Worm (Caenorhabditis elegans): Measurements from ENCODE around the gene F32E10.5.

The F32E10.5 gene

DNA sequence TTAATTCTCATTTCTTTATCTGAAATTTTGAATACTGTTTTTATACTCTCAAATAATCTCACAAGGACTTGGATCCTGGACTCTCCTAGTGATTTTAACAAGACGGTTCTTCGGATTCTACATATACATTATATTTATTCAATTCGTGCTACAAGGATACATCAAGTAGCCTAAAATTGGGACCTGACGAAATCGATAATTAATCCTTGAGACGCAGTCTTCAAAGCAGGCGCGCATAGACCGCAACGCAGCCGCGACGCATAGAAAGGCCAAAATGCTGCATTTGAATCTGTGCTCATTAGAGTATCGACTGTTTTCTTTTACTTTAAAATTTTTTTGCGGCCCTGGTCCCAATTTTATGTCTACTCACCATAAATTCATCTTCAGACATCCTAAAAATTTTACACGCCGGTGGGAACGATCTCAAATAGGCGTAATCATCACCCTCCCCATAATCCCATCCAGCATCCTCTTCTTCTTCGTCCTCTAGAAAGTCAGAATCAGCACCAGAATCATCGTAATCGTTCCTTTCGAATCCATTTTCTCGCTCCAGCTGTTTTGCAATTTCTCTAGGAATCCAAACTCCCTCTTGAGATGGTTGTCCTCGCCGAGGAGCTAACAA, 2.9 kb downstream of the F32E10.5 start, which contains the start of gene cec-4:
cec-4 (plus strand) TSS at position 572 of the 622 bp plus-strand sequence.
- TF ChIP-seq sox-2 (GFP tag; IDR thresholded peaks at IDR 0.05) (no peak), rnt-1 (tag; optimal IDR thresholded peaks at IDR 0.05) (no peak), hlh-8 (tag; optimal IDR thresholded peaks at IDR 0.05) (no peak), ceh-48 (tag; optimal IDR thresholded peaks at IDR 0.05) (peak; percentile 20)

DNA sequence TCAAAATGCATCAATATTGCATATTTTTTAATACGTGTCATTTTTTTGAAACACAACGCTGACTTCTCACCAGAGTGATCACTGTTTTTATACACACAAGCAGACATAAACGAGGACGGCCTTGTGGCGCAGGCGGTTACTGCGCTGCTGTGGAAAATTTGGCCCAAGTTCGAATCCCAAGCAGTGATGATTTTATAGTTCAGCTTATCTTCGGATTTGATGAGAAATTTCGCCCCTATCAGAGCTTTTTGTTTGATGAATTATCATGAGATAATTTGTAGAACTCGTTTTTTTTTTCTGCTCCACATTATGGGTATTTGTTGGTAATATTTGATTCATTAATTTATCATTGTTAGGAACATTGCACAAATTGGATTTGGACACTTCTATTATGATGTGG, 4.2 kb downstream of the F32E10.5 start:
- TF ChIP-seq tbx-7 (tag; optimal IDR thresholded peaks at IDR 0.05) (peak; percentile 52), npax-4 (tag; optimal IDR thresholded peaks at IDR 0.05) (peak; percentile 94), ceh-22 (tag; optimal IDR thresholded peaks at IDR 0.05) (peak; percentile 40), F13H6.1 (tag; optimal IDR thresholded peaks at IDR 0.05) (peak; percentile 92), ceh-14 (tag; optimal IDR thresholded peaks at IDR 0.05) (peak; percentile 95), sox-2 (GFP tag; IDR thresholded peaks at IDR 0.05) (peak; percentile 84), ceh-9 (tag; optimal IDR thresholded peaks at IDR 0.05) (peak; percentile 88), hlh-8 (tag; optimal IDR thresholded peaks at IDR 0.05) (peak; percentile 85), Y22D7AL.16 (tag; optimal IDR thresholded peaks at IDR 0.05) (peak; percentile 93), ceh-30 (tag; optimal IDR thresholded peaks at IDR 0.05) (peak; percentile 68), ceh-19 (GFP tag; optimal IDR thresholded peaks at IDR 0.05) (peak; percentile 94), hlh-6 (tag; optimal IDR thresholded peaks at IDR 0.05) (peak; percentile 98), ceh-24 (tag; optimal IDR thresholded peaks at IDR 0.05) (peak; percentile 94), dve-1 (tag; optimal IDR thresholded peaks at IDR 0.05) (peak; percentile 97), ahr-1 (tag; optimal IDR thresholded peaks at IDR 0.05) (peak; percentile 91), ceh-31 (tag; optimal IDR thresholded peaks at IDR 0.05) (peak; percentile 86), dmd-4 (tag; optimal IDR thresholded peaks at IDR 0.05; ENCODE audit: borderline replicate concordance) (peak; percentile 92), hlh-13 (GFP tag; optimal IDR thresholded peaks at IDR 0.05) (peak; percentile 96), elt-4 (tag; optimal IDR thresholded peaks at IDR 0.05) (no peak), sox-4 (tag; optimal IDR thresholded peaks at IDR 0.05) (peak; percentile 96), ztf-16 (tag; optimal IDR thresholded peaks at IDR 0.05) (peak; percentile 97), hlh-30 (tag; optimal IDR thresholded peaks at IDR 0.05; ENCODE audit: insufficient read depth) (peak; percentile 69), lim-6 (tag; optimal IDR thresholded peaks at IDR 0.05) (peak; percentile 90), tbx-2 (tag; optimal IDR thresholded peaks at IDR 0.05) (peak; percentile 94), pax-1 (tag; optimal IDR thresholded peaks at IDR 0.05) (no peak), pros-1 (tag; optimal IDR thresholded peaks at IDR 0.05) (peak; percentile 22), odd-2 (tag; optimal IDR thresholded peaks at IDR 0.05) (peak; percentile 64), madf-2 (tag; optimal IDR thresholded peaks at IDR 0.05) (peak; percentile 96), unc-86 (tag; optimal IDR thresholded peaks at IDR 0.05) (peak; percentile 94), C08G9.2 (tag; optimal IDR thresholded peaks at IDR 0.05) (peak; percentile 92), ceh-34 (tag; optimal IDR thresholded peaks at IDR 0.05) (peak; percentile 93), pha-2 (tag; optimal IDR thresholded peaks at IDR 0.05) (peak; percentile 94), pat-9 (tag; optimal IDR thresholded peaks at IDR 0.05) (peak; percentile 97), zip-5 (tag; optimal IDR thresholded peaks at IDR 0.05) (peak; percentile 72), ceh-45 (GFP tag; IDR thresholded peaks at IDR 0.05) (peak; percentile 96), che-1 (tag; optimal IDR thresholded peaks at IDR 0.05) (peak; percentile 95), ets-4 (tag; optimal IDR thresholded peaks at IDR 0.05) (peak; percentile 64), eyg-1 (tag; optimal IDR thresholded peaks at IDR 0.05) (peak; percentile 88), unc-42 (tag; optimal IDR thresholded peaks at IDR 0.05) (peak; percentile 72), ceh-2 (tag; optimal IDR thresholded peaks at IDR 0.05) (peak; percentile 91), pqm-1 (tag; optimal IDR thresholded peaks at IDR 0.05) (peak; percentile 96), unc-55 (GFP tag; optimal IDR thresholded peaks at IDR 0.05) (no peak), syd-9 (tag; optimal IDR thresholded peaks at IDR 0.05) (peak; percentile 96), fax-1 (tag; optimal IDR thresholded peaks at IDR 0.05) (peak; percentile 92), T23F11.4 (GFP tag; optimal IDR thresholded peaks at IDR 0.05) (peak; percentile 94), ama-1 (optimal IDR thresholded peaks at IDR 0.05) (no peak), nfya-1 (tag; optimal IDR thresholded peaks at IDR 0.05) (peak; percentile 82), ref-2 (tag; optimal IDR thresholded peaks at IDR 0.05) (peak; percentile 93), hlh-15 (tag; optimal IDR thresholded peaks at IDR 0.05) (peak; percentile 93)
